Worm (Caenorhabditis elegans) whole organism, L3 larva: ENCODE results near the gene F56H9.8.

Experiments used
- R02D3.7 ChIP-seq: fragments of 150-350 bp; optimal IDR thresholded peaks from 2 replicates; lab custom pipeline; 2014; ENCODE audit warnings: missing biosample characterization, missing genetic modification characterization
- ZK546.5 ChIP-seq: sonication (generic microtip); optimal IDR thresholded peaks from 2 replicates; lab custom pipeline; 2017; ENCODE audit warnings: missing biosample characterization, missing genetic modification characterization
- aly-2 ChIP-seq: fragments of 150-350 bp; optimal IDR thresholded peaks from 2 replicates; lab custom pipeline; 2014; ENCODE audit warnings: missing biosample characterization, missing genetic modification characterization
- ceh-16 ChIP-seq: sonication (generic microtip); optimal IDR thresholded peaks from 2 replicates; lab custom pipeline; 2017; ENCODE audit warnings: missing biosample characterization, missing genetic modification characterization
- ceh-28 ChIP-seq: fragments of 150-350 bp; optimal IDR thresholded peaks from 2 replicates; lab custom pipeline; 2014; ENCODE audit warnings: missing biosample characterization, missing genetic modification reagents, missing genetic modification characterization
- ceh-9 ChIP-seq: sonication (generic microtip); optimal IDR thresholded peaks from 2 replicates; lab custom pipeline; 2018; ENCODE audit warnings: missing biosample characterization, missing genetic modification characterization
- daf-12 ChIP-seq: fragments of 150-350 bp; optimal IDR thresholded peaks from 2 replicates; lab custom pipeline; 2014; ENCODE audit warnings: missing biosample characterization, missing genetic modification reagents, missing genetic modification characterization
- egl-27 ChIP-seq: sonication (generic microtip); optimal IDR thresholded peaks from 4 replicates; lab custom pipeline; 2017; ENCODE audit warnings: missing biosample characterization, missing genetic modification reagents, missing genetic modification characterization
- egl-5 ChIP-seq: fragments of 150-350 bp; optimal IDR thresholded peaks from 2 replicates; lab custom pipeline; 2017; ENCODE audit warnings: missing biosample characterization, missing genetic modification reagents, missing genetic modification characterization, inconsistent platforms
- elt-3 ChIP-seq, 3 experiments: fragments of 150-350 bp in 1 of 3; sonication (generic microtip) in 2 of 3; optimal IDR thresholded peaks; 2 replicates in 2 of 3; 4 replicates in 1 of 3; lab custom pipeline; 2014 to 2017; ENCODE audit warnings: missing biosample characterization in 3 of 3, missing genetic modification characterization in 3 of 3
- fkh-10 ChIP-seq: sonication (generic microtip); optimal IDR thresholded peaks from 2 replicates; lab custom pipeline; 2017; ENCODE audit warnings: missing biosample characterization, missing genetic modification reagents, missing genetic modification characterization
- fkh-2 ChIP-seq: fragments of 150-350 bp; optimal IDR thresholded peaks from 2 replicates; lab custom pipeline; 2014; ENCODE audit warnings: missing biosample characterization, missing genetic modification reagents, missing genetic modification characterization
- fos-1 ChIP-seq: fragments of 150-350 bp; optimal IDR thresholded peaks from 2 replicates; lab custom pipeline; 2014; ENCODE audit warnings: missing biosample characterization, missing genetic modification characterization
- hmg-11 ChIP-seq: sonication (generic microtip); optimal IDR thresholded peaks from 2 replicates; lab custom pipeline; 2016; ENCODE audit warnings: missing genetic modification characterization, missing compliant biosample characterization
- lin-15B ChIP-seq: fragments of 150-350 bp; optimal IDR thresholded peaks from 2 replicates; lab custom pipeline; 2014; ENCODE audit warnings: missing biosample characterization, missing genetic modification characterization
- lin-39 ChIP-seq: fragments of 150-350 bp; optimal IDR thresholded peaks from 2 replicates; lab custom pipeline; 2018; ENCODE audit warnings: missing biosample characterization, missing genetic modification reagents, missing genetic modification characterization
- lsy-12 ChIP-seq: sonication (generic microtip); optimal IDR thresholded peaks from 2 replicates; lab custom pipeline; 2016; ENCODE audit warnings: mild to moderate bottlenecking, missing genetic modification characterization, missing compliant biosample characterization
- nfya-1 ChIP-seq: sonication (generic microtip); optimal IDR thresholded peaks from 2 replicates; lab custom pipeline; 2017; ENCODE audit warnings: missing genetic modification characterization, mild to moderate bottlenecking, missing compliant biosample characterization, antibody characterized with exemption, moderate library complexity; ENCODE audit not compliant: insufficient read depth
- nhr-12 ChIP-seq: fragments of 150-350 bp; optimal IDR thresholded peaks from 2 replicates; lab custom pipeline; 2014; ENCODE audit warnings: missing biosample characterization, missing genetic modification characterization
- nhr-237 ChIP-seq: fragments of 150-350 bp; optimal IDR thresholded peaks from 2 replicates; lab custom pipeline; 2014; ENCODE audit warnings: missing biosample characterization, missing genetic modification characterization
- nhr-25 ChIP-seq: sonication (generic microtip); optimal IDR thresholded peaks from 2 replicates; lab custom pipeline; 2017; ENCODE audit warnings: missing biosample characterization, missing genetic modification characterization
- nhr-43 ChIP-seq: sonication (generic microtip); optimal IDR thresholded peaks from 2 replicates; lab custom pipeline; 2016; ENCODE audit warnings: mild to moderate bottlenecking, missing genetic modification characterization, missing compliant biosample characterization; ENCODE audit not compliant: poor library complexity, severe bottlenecking
- nhr-76 ChIP-seq: fragments of 150-350 bp; sonication (generic microtip); optimal IDR thresholded peaks from 5 replicates; lab custom pipeline; 2014; ENCODE audit warnings: missing biosample characterization, missing genetic modification characterization
- nhr-77 ChIP-seq: fragments of 150-350 bp; optimal IDR thresholded peaks from 2 replicates; lab custom pipeline; 2014; ENCODE audit warnings: missing biosample characterization, missing genetic modification characterization
- pha-4 ChIP-seq: fragments of 150-350 bp; optimal IDR thresholded peaks from 2 replicates; lab custom pipeline; 2014; ENCODE audit warnings: missing biosample characterization, missing genetic modification reagents, missing genetic modification characterization
- pqm-1 ChIP-seq: fragments of 150-350 bp; optimal IDR thresholded peaks from 2 replicates; lab custom pipeline; 2017; ENCODE audit warnings: missing biosample characterization, missing genetic modification characterization, inconsistent platforms
- sea-2 ChIP-seq: fragments of 150-350 bp; sonication (generic microtip); optimal IDR thresholded peaks from 4 replicates; lab custom pipeline; 2014; ENCODE audit warnings: missing biosample characterization, missing genetic modification reagents, missing genetic modification characterization
- snpc-4 ChIP-seq: fragments of 150-350 bp; optimal IDR thresholded peaks from 2 replicates; lab custom pipeline; 2014; ENCODE audit warnings: missing biosample characterization, missing genetic modification characterization
- unc-62 ChIP-seq: fragments of 150-350 bp; sonication (generic microtip); optimal IDR thresholded peaks from 4 replicates; lab custom pipeline; 2014; ENCODE audit warnings: missing biosample characterization, missing genetic modification reagents, missing genetic modification characterization
- zag-1 ChIP-seq: fragments of 150-350 bp; optimal IDR thresholded peaks from 2 replicates; lab custom pipeline; 2014; ENCODE audit warnings: missing biosample characterization, missing genetic modification characterization
- ztf-11 ChIP-seq: fragments of 150-350 bp; optimal IDR thresholded peaks from 2 replicates; lab custom pipeline; 2014; ENCODE audit warnings: missing biosample characterization, missing genetic modification characterization
- ztf-4 ChIP-seq: fragments of 150-350 bp; optimal IDR thresholded peaks from 2 replicates; lab custom pipeline; 2014; ENCODE audit warnings: missing biosample characterization, missing genetic modification characterization

F56H9.8 gene

DNA sequence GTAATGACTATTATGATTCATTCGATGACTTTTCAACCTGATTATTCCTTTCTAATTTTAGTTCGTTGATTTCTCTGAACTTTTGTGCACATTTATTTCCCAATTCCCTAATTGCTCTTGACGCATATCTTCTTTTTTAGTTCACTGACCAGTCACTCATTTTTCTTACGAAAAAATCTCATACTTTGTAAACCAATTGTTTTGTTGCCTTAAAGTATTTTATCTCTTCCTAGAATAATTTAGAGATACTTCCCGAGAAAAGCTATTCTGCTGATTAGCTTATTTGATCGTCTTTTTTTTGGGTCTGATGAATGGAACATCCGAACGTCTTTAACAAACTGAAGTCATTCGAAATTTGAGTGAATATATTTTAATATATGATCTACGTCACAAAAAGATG is 34.7 kb downstream of the F56H9.8 start:
- TF ChIP-seq lsy-12 (tag; lab: Kevin White, UChicago), result no peak
- no peak for TF ChIP-seq snpc-4 (tag; lab: Kevin White, UChicago)
- TF ChIP-seq R02D3.7 (tag; lab: Kevin White, UChicago), result no peak
- no peak for TF ChIP-seq ceh-16
- TF ChIP-seq ceh-9 (tag; lab: Kevin White, UChicago), result no peak

- TF ChIP-seq nhr-25 (tag; lab: Kevin White, UChicago) (no peak), pha-4 (tag; lab: Kevin White, UChicago) (no peak), ceh-16 (no peak), fkh-2 (no peak), ceh-28 (tag; lab: Kevin White, UChicago) (no peak), hmg-11 (tag; lab: Kevin White, UChicago) (no peak), pqm-1 (tag; lab: Kevin White, UChicago) (no peak), snpc-4 (tag; lab: Kevin White, UChicago) (no peak), ztf-4 (tag; lab: Kevin White, UChicago) (no peak), ceh-9 (tag; lab: Kevin White, UChicago) (no peak), elt-3 (tag; optimal IDR thresholded peaks at IDR 0.05; lab: Kevin White, UChicago) (no peak), fkh-10 (GFP tag; lab: Kevin White, UChicago) (no peak), nhr-76 (tag; lab: Kevin White, UChicago) (no peak), nhr-12 (tag; lab: Kevin White, UChicago) (no peak), unc-62 (GFP tag; lab: Kevin White, UChicago) (no peak), nfya-1 (tag; lab: Kevin White, UChicago) (no peak), egl-27 (tag; lab: Kevin White, UChicago) (no peak), aly-2 (tag; lab: Kevin White, UChicago) (no peak)
Observed at ce11 chrV:12679807-12680206, 35.2 kb downstream of the F56H9.8 start, which contains the start of gene frpr-15. Gene frpr-15, plus strand, starts transcription at chrV:12680107.

ce11 chrV:12683205-12683604 is 38.6 kb downstream of the F56H9.8 start:
- TF ChIP-seq ZK546.5 (tag; lab: Kevin White, UChicago) (no peak), ztf-4 (tag; lab: Kevin White, UChicago) (no peak), ceh-16 (no peak), hmg-11 (tag; lab: Kevin White, UChicago) (no peak), egl-5 (tag; lab: Kevin White, UChicago) (no peak), sea-2 (GFP tag; lab: Kevin White, UChicago) (no peak), fos-1 (tag; lab: Kevin White, UChicago) (no peak), lin-15B (tag; lab: Kevin White, UChicago) (no peak), elt-3 (tag; optimal IDR thresholded peaks at IDR 0.05; lab: Kevin White, UChicago) (no peak), nhr-237 (tag; lab: Kevin White, UChicago) (no peak), nhr-77 (tag; lab: Kevin White, UChicago) (no peak), pha-4 (tag; lab: Kevin White, UChicago) (no peak), lsy-12 (tag; lab: Kevin White, UChicago) (no peak), lin-39 (tag; lab: Kevin White, UChicago) (no peak), nhr-43 (tag; lab: Kevin White, UChicago) (no peak), fkh-10 (GFP tag; lab: Kevin White, UChicago) (no peak), ztf-11 (tag; lab: Kevin White, UChicago) (no peak), aly-2 (tag; lab: Kevin White, UChicago) (no peak), nfya-1 (tag; lab: Kevin White, UChicago) (no peak), zag-1 (tag; lab: Kevin White, UChicago) (no peak)

DNA sequence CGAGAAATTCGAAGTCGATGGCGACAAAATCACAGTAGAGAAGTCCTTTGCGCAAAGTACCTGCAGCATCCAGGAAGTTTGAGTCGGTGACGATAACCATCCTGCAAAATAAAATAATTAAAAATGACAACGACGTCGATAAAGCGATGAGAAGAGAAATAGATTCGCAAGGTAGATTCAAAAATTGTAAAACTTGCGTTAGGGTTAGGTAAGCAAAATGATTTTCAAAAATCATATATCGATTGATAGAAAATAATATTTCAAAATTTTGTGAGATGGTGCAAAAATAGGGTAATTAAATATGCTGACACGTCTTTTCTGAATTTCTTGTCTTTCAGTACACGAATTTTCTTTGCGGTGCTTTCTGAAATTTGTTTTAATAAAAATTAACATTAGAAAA is 50.6 kb downstream of the F56H9.8 start, which contains the start of gene parn-1:
TSS of gene parn-1 (minus strand) at position 101 of the 400 bp plus-strand sequence.
- TF ChIP-seq hmg-11 (tag; lab: Kevin White, UChicago) (no peak), sea-2 (GFP tag; lab: Kevin White, UChicago) (no peak), ztf-4 (tag; lab: Kevin White, UChicago) (no peak)

DNA sequence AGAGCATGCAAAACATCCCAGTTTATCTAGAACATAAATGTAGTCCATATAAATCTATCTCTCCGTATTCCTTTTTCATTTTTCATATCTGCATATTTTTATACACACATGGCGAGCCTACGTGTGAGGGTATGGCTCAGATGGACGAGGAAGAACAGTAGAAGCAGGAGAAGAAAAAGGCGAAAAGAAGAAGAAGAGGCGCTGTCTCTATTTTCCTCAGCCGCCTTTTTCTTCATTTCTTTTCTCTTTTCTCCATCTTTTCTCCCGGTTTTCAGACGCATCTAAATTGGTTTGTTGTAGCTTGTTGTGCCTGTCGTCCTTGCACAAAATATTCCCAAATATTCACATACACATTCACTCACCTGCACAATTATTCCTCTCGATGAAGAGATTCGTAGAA is 51.4 kb downstream of the F56H9.8 start, which contains the start of gene K10C8.4:
TSS of gene K10C8.4 (plus strand) at position 301 of the 400 bp plus-strand sequence.
- TF ChIP-seq hmg-11 (tag; lab: Kevin White, UChicago) (peak; percentile 3), daf-12 (tag; lab: Kevin White, UChicago) (no peak)
- TF ChIP-seq, all 47 proteins: peak for 1
